Worm (Caenorhabditis elegans): ENCODE measurements around the gene C33H5.16.

Gene C33H5.16

ce11 chrIV:7804740-7805139 lies 1.6 kb upstream of the C33H5.16 start, which contains the start of gene C33H5.2:
C33H5.2 (plus strand) TSS chrIV:7805040.
- TF ChIP-seq nhr-6 (tag; optimal IDR thresholded peaks at IDR 0.05), result no peak
- TF ChIP-seq nhr-12 (tag; optimal IDR thresholded peaks at IDR 0.05), result no peak
- no peak for TF ChIP-seq ceh-16 (tag; optimal IDR thresholded peaks at IDR 0.05)
- TF ChIP-seq ztf-11 (tag; optimal IDR thresholded peaks at IDR 0.05), result no peak
- no peak for TF ChIP-seq mab-5 (tag; optimal IDR thresholded peaks at IDR 0.05)
- no peak for TF ChIP-seq Y55F3AM.14 (GFP tag; optimal IDR thresholded peaks at IDR 0.05)
- TF ChIP-seq unc-62 (GFP tag; optimal IDR thresholded peaks at IDR 0.05), result no peak
- TF ChIP-seq nhr-23 (tag; optimal IDR thresholded peaks at IDR 0.05), result no peak
- TF ChIP-seq unc-39 (tag; optimal IDR thresholded peaks at IDR 0.05), result no peak
- no peak for TF ChIP-seq lin-11 (tag; optimal IDR thresholded peaks at IDR 0.05)
- TF ChIP-seq nhr-21 (tag; optimal IDR thresholded peaks at IDR 0.05), result no peak

DNA sequence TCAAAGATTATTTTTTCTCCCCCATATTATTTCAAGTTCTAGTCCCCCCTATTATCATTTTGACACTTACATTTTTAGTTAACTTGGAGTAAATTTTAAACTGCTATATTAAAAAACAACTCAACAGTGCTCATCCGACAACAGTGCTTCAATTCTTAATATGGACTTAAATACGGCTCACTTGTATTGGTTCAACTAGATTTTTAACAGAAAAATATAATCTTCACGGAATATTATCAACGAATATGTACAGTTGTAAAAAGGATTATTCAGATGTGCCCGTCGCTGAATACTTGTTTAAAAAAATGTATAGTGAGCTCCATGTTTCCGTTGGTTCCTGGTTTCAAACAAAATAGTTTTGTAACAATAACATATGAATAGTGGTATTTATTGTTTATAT lies 2.8 kb downstream of the C33H5.16 start:
- no peak for TF ChIP-seq crh-2 (tag; optimal IDR thresholded peaks at IDR 0.05)
- no peak for TF ChIP-seq peb-1 (tag; optimal IDR thresholded peaks at IDR 0.05)
- TF ChIP-seq aly-2 (tag; optimal IDR thresholded peaks at IDR 0.05), result no peak
- TF ChIP-seq nhr-21 (tag; optimal IDR thresholded peaks at IDR 0.05), result no peak
- no peak for TF ChIP-seq unc-39 (tag; optimal IDR thresholded peaks at IDR 0.05)
- TF ChIP-seq ZK546.5 (tag; optimal IDR thresholded peaks at IDR 0.05), result no peak
- no peak for TF ChIP-seq F13H6.1 (tag; optimal IDR thresholded peaks at IDR 0.05)
- no peak for TF ChIP-seq dmd-4 (tag; optimal IDR thresholded peaks at IDR 0.05)
- TF ChIP-seq Y55F3AM.14 (GFP tag; optimal IDR thresholded peaks at IDR 0.05), result no peak
- no peak for TF ChIP-seq ceh-16 (tag; optimal IDR thresholded peaks at IDR 0.05)
- no peak for TF ChIP-seq elt-3 (tag; optimal IDR thresholded peaks at IDR 0.05)
- TF ChIP-seq unc-55 (GFP tag; optimal IDR thresholded peaks at IDR 0.05), result no peak
- TF ChIP-seq nhr-6 (tag; optimal IDR thresholded peaks at IDR 0.05), result no peak

DNA sequence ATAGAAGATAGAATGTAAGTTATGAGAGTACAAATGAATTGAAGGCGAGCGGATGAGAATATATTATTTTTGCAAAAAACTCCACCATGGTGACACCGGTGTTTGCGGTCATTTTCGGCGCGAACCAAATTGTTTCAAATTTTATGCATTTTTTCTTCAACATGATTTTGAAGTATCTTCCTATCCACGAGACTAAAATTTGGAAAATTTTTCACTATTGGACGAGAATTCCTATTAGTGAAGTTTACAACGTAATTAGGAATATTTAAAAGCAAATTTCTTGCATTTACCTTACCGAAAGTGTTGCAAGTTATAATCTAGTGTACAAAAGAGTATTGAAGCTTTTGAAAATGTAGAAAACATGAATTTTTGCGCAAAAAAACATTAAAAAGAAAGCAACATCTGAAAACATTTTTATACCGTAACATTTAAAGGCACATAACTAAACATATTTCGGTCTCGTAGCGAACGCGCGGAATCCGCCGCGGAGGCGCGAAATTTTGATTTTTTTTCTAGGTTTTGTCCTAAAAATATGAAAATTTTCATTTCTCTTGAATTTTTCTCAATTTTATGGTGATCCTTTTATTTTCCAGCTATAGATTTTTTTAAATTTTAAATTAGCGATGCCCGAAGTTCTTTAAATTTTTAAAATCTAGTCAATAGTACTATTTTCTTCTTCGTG lies 6.6 kb downstream of the C33H5.16 start, which contains the start of gene sgo-1:
sgo-1 (minus strand) TSS at position 51 of the 682 bp plus-strand sequence.
- TF ChIP-seq zag-1 (tag; optimal IDR thresholded peaks at IDR 0.05) (no peak), crh-2 (tag; optimal IDR thresholded peaks at IDR 0.05) (no peak), C34F6.9 (tag; optimal IDR thresholded peaks at IDR 0.05) (no peak), ztf-1 (GFP tag; conservative IDR thresholded peaks at IDR 0.05) (no peak), nhr-237 (tag; optimal IDR thresholded peaks at IDR 0.05) (no peak), unc-62 (GFP tag; optimal IDR thresholded peaks at IDR 0.05) (no peak), sma-3 (GFP tag; optimal IDR thresholded peaks at IDR 0.05) (no peak), R02D3.7 (tag; optimal IDR thresholded peaks at IDR 0.05) (no peak), peb-1 (tag; optimal IDR thresholded peaks at IDR 0.05) (no peak), nhr-77 (tag; optimal IDR thresholded peaks at IDR 0.05) (no peak), nhr-129 (tag; optimal IDR thresholded peaks at IDR 0.05) (no peak), sma-9 (GFP tag; optimal IDR thresholded peaks at IDR 0.05) (no peak), sma-9 (tag; optimal IDR thresholded peaks at IDR 0.05) (no peak), ZK546.5 (tag; optimal IDR thresholded peaks at IDR 0.05) (no peak), elt-1 (tag; optimal IDR thresholded peaks at IDR 0.05) (no peak), lin-39 (tag; optimal IDR thresholded peaks at IDR 0.05) (no peak), ceh-16 (tag; optimal IDR thresholded peaks at IDR 0.05) (no peak), snpc-4 (tag; optimal IDR thresholded peaks at IDR 0.05) (no peak), unc-39 (tag; optimal IDR thresholded peaks at IDR 0.05) (no peak), egl-27 (tag; optimal IDR thresholded peaks at IDR 0.05) (no peak)

ce11 chrIV:7794709-7795108 lies 8.4 kb downstream of the C33H5.16 start, which contains the start of gene ntp-1:
ntp-1 (minus strand) TSS chrIV:7794809.
- TF ChIP-seq Y55F3AM.14 (GFP tag; optimal IDR thresholded peaks at IDR 0.05), result no peak
- TF ChIP-seq snpc-4 (tag; optimal IDR thresholded peaks at IDR 0.05), result no peak
- no peak for TF ChIP-seq mdl-1 (tag; optimal IDR thresholded peaks at IDR 0.05)
- TF ChIP-seq ceh-82 (tag; optimal IDR thresholded peaks at IDR 0.05), result no peak
- no peak for TF ChIP-seq nhr-25 (tag; optimal IDR thresholded peaks at IDR 0.05)
- no peak for TF ChIP-seq nhr-10 (tag; optimal IDR thresholded peaks at IDR 0.05)
- TF ChIP-seq ztf-4 (tag; optimal IDR thresholded peaks at IDR 0.05), result no peak
- TF ChIP-seq nhr-77 (tag; optimal IDR thresholded peaks at IDR 0.05), result no peak
- TF ChIP-seq nhr-21 (tag; optimal IDR thresholded peaks at IDR 0.05), result no peak
- no peak for TF ChIP-seq elt-3 (tag; optimal IDR thresholded peaks at IDR 0.05)
- TF ChIP-seq lin-39 (tag; optimal IDR thresholded peaks at IDR 0.05), result no peak
- no peak for TF ChIP-seq ztf-1 (GFP tag; conservative IDR thresholded peaks at IDR 0.05)
- no peak for TF ChIP-seq blmp-1 (tag; optimal IDR thresholded peaks at IDR 0.05; ENCODE audit: insufficient read depth)
- TF ChIP-seq nhr-23 (tag; optimal IDR thresholded peaks at IDR 0.05), result no peak
- no peak for TF ChIP-seq skn-1 (tag; optimal IDR thresholded peaks at IDR 0.05)
- no peak for TF ChIP-seq egl-27 (tag; optimal IDR thresholded peaks at IDR 0.05)
- no peak for TF ChIP-seq nhr-129 (tag; optimal IDR thresholded peaks at IDR 0.05)
- no peak for TF ChIP-seq C34F6.9 (tag; optimal IDR thresholded peaks at IDR 0.05)
- TF ChIP-seq lin-11 (tag; optimal IDR thresholded peaks at IDR 0.05), result no peak
- no peak for TF ChIP-seq elt-1 (tag; optimal IDR thresholded peaks at IDR 0.05)
